Fruit fly (Drosophila melanogaster): ENCODE data around the gene rg.

Gene rg

DNA sequence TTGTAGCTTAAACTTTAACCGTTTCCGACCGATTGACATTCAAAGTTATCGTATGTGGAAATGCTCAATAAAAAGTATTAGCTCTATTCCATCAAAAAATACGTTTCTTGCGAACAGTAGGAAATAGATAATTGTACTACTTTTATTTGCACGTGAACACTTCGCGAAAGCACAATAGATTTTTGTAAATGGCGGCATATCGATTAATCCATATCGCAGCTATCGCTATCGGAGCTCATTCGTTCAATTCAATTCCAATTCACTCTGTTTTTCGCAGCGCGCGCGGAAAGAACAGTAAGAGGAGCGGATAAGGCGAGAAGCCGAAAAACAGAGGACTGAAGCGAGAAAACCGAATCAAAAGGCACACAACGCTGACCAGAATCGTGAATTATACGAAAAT lies at the start of gene rg, which contains the start of gene CG15465:
Gene rg, plus strand, starts transcription at position 291 of the 400 bp plus-strand sequence.
Gene CG15465, plus strand, starts transcription at position 291 of the 400 bp plus-strand sequence.
- TF ChIP-seq Hnf4 (GFP tag; optimal IDR thresholded peaks at IDR 0.05) (no peak), psq (GFP tag; optimal IDR thresholded peaks at IDR 0.05) (peak; percentile 67), jim (GFP tag; optimal IDR thresholded peaks at IDR 0.05) (peak; percentile 12), Dif (GFP tag; optimal IDR thresholded peaks at IDR 0.05; ENCODE audit: partially characterized antibody) (peak; percentile 27)

dm6 chrX:5038411-5038810 lies 47.1 kb upstream of the rg start:
- TF ChIP-seq sv (GFP tag; optimal IDR thresholded peaks at IDR 0.05) (no peak), dl (GFP tag; optimal IDR thresholded peaks at IDR 0.05; ENCODE audit: insufficient read depth in 1 of 2, partially characterized antibody in 2 of 2) (no peak), h (GFP tag; optimal IDR thresholded peaks at IDR 0.05) (peak; percentile 2), OdsH (GFP tag; optimal IDR thresholded peaks at IDR 0.05) (no peak), sage (GFP tag; optimal IDR thresholded peaks at IDR 0.05) (no peak), pan (optimal IDR thresholded peaks at IDR 0.05) (no peak), woc (GFP tag; optimal IDR thresholded peaks at IDR 0.05) (no peak), foxo (GFP tag; optimal IDR thresholded peaks at IDR 0.05) (peak in 1 of 2 experiments; percentile 18), dsf (GFP tag; optimal IDR thresholded peaks at IDR 0.05; ENCODE audit: borderline replicate concordance) (no peak), Myc (optimal IDR thresholded peaks at IDR 0.05) (no peak), CG9705 (GFP tag; optimal IDR thresholded peaks at IDR 0.05) (no peak), rgr (GFP tag; optimal IDR thresholded peaks at IDR 0.05) (peak; percentile 15), N (GFP tag; optimal IDR thresholded peaks at IDR 0.05) (no peak), Vsx2 (GFP tag; optimal IDR thresholded peaks at IDR 0.05; ENCODE audit: partially characterized antibody) (no peak), tai (GFP tag; optimal IDR thresholded peaks at IDR 0.05) (no peak), Jra (GFP tag; optimal IDR thresholded peaks at IDR 0.05) (no peak)

DNA sequence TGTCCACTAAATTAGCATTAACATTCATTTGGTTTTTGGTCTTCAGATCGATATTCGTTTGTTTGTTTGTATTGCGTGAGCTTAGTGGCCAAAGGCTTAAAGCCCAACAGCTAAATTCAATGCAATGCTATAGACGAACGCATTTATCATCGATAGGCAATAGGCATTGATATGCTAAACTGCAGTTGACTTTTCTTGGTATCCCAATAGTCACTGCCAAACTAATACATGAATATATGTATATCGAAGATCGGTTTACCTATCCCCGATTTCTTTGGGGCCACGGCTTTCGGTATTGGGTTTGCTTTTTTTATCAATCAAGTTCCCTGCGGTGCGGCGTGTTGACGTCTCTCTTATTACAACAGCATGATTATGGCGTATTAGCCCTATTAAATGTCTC lies 45.5 kb upstream of the rg start:
- TF ChIP-seq HLH106 (tag; optimal IDR thresholded peaks at IDR 0.05), result no peak
- TF ChIP-seq Abd-B (GFP tag; optimal IDR thresholded peaks at IDR 0.05), result no peak
- TF ChIP-seq foxo (GFP tag; optimal IDR thresholded peaks at IDR 0.05), result no peak

DNA sequence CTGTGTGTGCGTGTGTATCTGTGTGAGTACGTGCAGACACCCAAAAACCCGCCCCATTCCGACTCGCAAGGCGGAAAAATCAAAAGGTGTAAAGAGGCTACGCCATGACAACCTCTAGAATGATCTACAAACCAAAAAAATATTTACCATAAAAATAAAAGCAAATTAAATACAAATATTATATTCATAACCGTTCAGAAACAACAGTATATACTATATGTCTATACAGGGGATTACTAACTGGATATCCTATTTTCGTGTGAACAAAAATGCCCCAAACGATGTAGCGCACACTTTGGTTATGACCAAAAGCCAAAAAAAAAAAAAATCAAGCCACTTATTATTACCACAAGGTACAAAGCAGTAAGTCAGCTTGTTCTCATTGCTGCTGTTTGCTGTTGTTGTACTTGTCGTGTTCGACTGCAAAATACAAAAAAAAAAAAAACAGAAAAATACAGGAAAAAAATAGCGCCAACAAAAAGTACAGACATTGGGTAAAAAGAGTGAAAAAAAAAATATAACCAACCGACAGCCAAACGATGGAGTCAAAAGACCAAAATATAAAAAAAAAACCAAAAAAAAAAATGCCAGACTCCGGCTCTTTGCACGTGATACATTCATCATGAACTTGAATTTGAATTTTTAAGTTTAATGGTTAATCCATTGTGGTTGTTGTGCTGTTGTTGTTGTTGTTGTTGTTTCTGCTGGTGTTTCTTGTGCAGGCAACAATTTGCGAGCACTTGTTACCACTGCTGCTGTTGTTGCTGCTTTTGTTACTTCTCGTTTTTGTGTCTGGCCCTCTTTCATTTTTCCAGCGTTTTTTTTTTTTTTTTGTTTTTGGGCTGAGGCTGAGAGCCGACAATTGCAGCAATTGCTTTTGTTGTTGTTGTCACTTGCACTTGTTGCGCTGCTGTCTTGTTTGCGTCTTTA lies 43.8 kb upstream of the rg start:
- peak; percentile 86 for TF ChIP-seq fru (GFP tag; optimal IDR thresholded peaks at IDR 0.05)
- no peak for TF ChIP-seq Hr78 (GFP tag; optimal IDR thresholded peaks at IDR 0.05)
- no peak for TF ChIP-seq dl (GFP tag; optimal IDR thresholded peaks at IDR 0.05; ENCODE audit: insufficient read depth in 1 of 2, partially characterized antibody in 2 of 2)
- TF ChIP-seq CG9705 (GFP tag; optimal IDR thresholded peaks at IDR 0.05), result no peak
- no peak for TF ChIP-seq Jra (GFP tag; optimal IDR thresholded peaks at IDR 0.05)
- no peak for TF ChIP-seq N (GFP tag; optimal IDR thresholded peaks at IDR 0.05)
- no peak for TF ChIP-seq Abd-B (GFP tag; optimal IDR thresholded peaks at IDR 0.05)
- TF ChIP-seq GATAd (GFP tag; optimal IDR thresholded peaks at IDR 0.05), result no peak
- peak; percentile 84 for TF ChIP-seq Sp1 (GFP tag; optimal IDR thresholded peaks at IDR 0.05)
- TF ChIP-seq Hr83 (GFP tag; optimal IDR thresholded peaks at IDR 0.05; ENCODE audit: poor library complexity, severe bottlenecking), result no peak
- TF ChIP-seq sv (GFP tag; optimal IDR thresholded peaks at IDR 0.05), result peak; percentile 52
- no peak for TF ChIP-seq Rel (GFP tag; optimal IDR thresholded peaks at IDR 0.05)
- TF ChIP-seq Rel (tag; optimal IDR thresholded peaks at IDR 0.05), result peak; percentile 13
- TF ChIP-seq jim (GFP tag; optimal IDR thresholded peaks at IDR 0.05), result no peak
- TF ChIP-seq sage (GFP tag; optimal IDR thresholded peaks at IDR 0.05), result peak; percentile 36
- TF ChIP-seq CG32264 (GFP tag; optimal IDR thresholded peaks at IDR 0.05), result peak; percentile 54
- TF ChIP-seq lola (GFP tag; optimal IDR thresholded peaks at IDR 0.05), result no peak
- no peak for TF ChIP-seq Dif (GFP tag; optimal IDR thresholded peaks at IDR 0.05; ENCODE audit: partially characterized antibody)
- no peak for TF ChIP-seq dsf (GFP tag; optimal IDR thresholded peaks at IDR 0.05; ENCODE audit: borderline replicate concordance)
- no peak for TF ChIP-seq pan (optimal IDR thresholded peaks at IDR 0.05)
- no peak for TF ChIP-seq Dfd (GFP tag; optimal IDR thresholded peaks at IDR 0.05)
- peak; percentile 86 for TF ChIP-seq OdsH (GFP tag; optimal IDR thresholded peaks at IDR 0.05)
- peak; percentile 88 for TF ChIP-seq h (GFP tag; optimal IDR thresholded peaks at IDR 0.05)
- TF ChIP-seq CrebA (GFP tag; optimal IDR thresholded peaks at IDR 0.05; ENCODE audit: borderline replicate concordance), result peak; percentile 25
- TF ChIP-seq ey (GFP tag; optimal IDR thresholded peaks at IDR 0.05), result peak; percentile 85
- no peak for TF ChIP-seq Vsx2 (GFP tag; optimal IDR thresholded peaks at IDR 0.05; ENCODE audit: partially characterized antibody)
- peak; percentile 29 for TF ChIP-seq tai (GFP tag; optimal IDR thresholded peaks at IDR 0.05)
- peak; percentile 80 for TF ChIP-seq HLH106 (tag; optimal IDR thresholded peaks at IDR 0.05)
- peak; percentile 82 for TF ChIP-seq br (GFP tag; optimal IDR thresholded peaks at IDR 0.05)
- peak; percentile 25 for TF ChIP-seq brk (GFP tag; optimal IDR thresholded peaks at IDR 0.05)
- no peak for TF ChIP-seq Mio (GFP tag; optimal IDR thresholded peaks at IDR 0.05)
- peak; percentile 78 for TF ChIP-seq psq (GFP tag; optimal IDR thresholded peaks at IDR 0.05)
- TF ChIP-seq woc (GFP tag; optimal IDR thresholded peaks at IDR 0.05), result peak; percentile 81
- peak in 1 of 2 experiments; percentile 86 for TF ChIP-seq foxo (GFP tag; optimal IDR thresholded peaks at IDR 0.05)
- no peak for TF ChIP-seq Myc (optimal IDR thresholded peaks at IDR 0.05)
- TF ChIP-seq usp (GFP tag; optimal IDR thresholded peaks at IDR 0.05), result no peak
- peak; percentile 83 for TF ChIP-seq rgr (GFP tag; optimal IDR thresholded peaks at IDR 0.05)
- TF ChIP-seq dmrt93B (GFP tag; optimal IDR thresholded peaks at IDR 0.05), result peak; percentile 69
- TF ChIP-seq Hnf4 (GFP tag; optimal IDR thresholded peaks at IDR 0.05), result peak; percentile 60

Data from whole organism, wandering third instar larva.